Worm (Caenorhabditis elegans) whole organism, L1 larva: ENCODE results near the gene Y105C5A.508.

ENCODE experiments used
- C04F5.9 ChIP-seq: sonication (generic microtip); optimal IDR thresholded peaks from 2 replicates; lab custom pipeline; 2016; ENCODE audit warnings: missing genetic modification characterization, missing compliant biosample characterization
- C34B4.2 ChIP-seq: sonication (generic microtip); optimal IDR thresholded peaks from 2 replicates; lab custom pipeline; 2017; ENCODE audit warnings: mild to moderate bottlenecking, missing genetic modification characterization, missing compliant biosample characterization
- Y116A8C.19 ChIP-seq: sonication (generic microtip); optimal IDR thresholded peaks from 2 replicates; lab custom pipeline; 2016; ENCODE audit warnings: missing compliant biosample characterization, missing genetic modification characterization, borderline replicate concordance
- alr-1 ChIP-seq: fragments of 200-800 bp; sonication (Bioruptor generic); optimal IDR thresholded peaks from 2 replicates; lab custom pipeline; 2018; ENCODE audit warnings: borderline replicate concordance, mild to moderate bottlenecking, missing genetic modification characterization, missing compliant biosample characterization
- blmp-1 ChIP-seq: fragments of 150-350 bp; optimal IDR thresholded peaks from 2 replicates; lab custom pipeline; 2014; ENCODE audit warnings: missing biosample characterization, missing genetic modification characterization
- ceh-63 ChIP-seq: fragments of 200-800 bp; sonication (Bioruptor generic); optimal IDR thresholded peaks from 2 replicates; lab custom pipeline; 2018; ENCODE audit warnings: mild to moderate bottlenecking, missing genetic modification characterization, missing compliant biosample characterization
- ceh-88 ChIP-seq: fragments of 200-800 bp; sonication (Bioruptor generic); IDR thresholded peaks from 2 replicates; pipeline ENCODE4 v1.3.6; 2022; ENCODE audit warnings: missing genetic modification characterization, missing compliant biosample characterization
- dpl-1 ChIP-seq, 3 experiments: fragments of 150-350 bp in 2 of 3; sonication (generic microtip) in 1 of 3; optimal IDR thresholded peaks; 2 replicates each; lab custom pipeline; 2014 to 2017; ENCODE audit warnings: missing biosample characterization in 3 of 3, missing genetic modification characterization in 3 of 3, missing genetic modification reagents in 3 of 3
- dsc-1 ChIP-seq: sonication (generic microtip); optimal IDR thresholded peaks from 2 replicates; lab custom pipeline; 2016; ENCODE audit warnings: mild to moderate bottlenecking, missing genetic modification characterization, missing compliant biosample characterization
- egl-13 ChIP-seq: sonication (generic microtip); optimal IDR thresholded peaks from 2 replicates; lab custom pipeline; 2016; ENCODE audit warnings: missing genotype, missing genetic modification reagents, missing genetic modification characterization, missing compliant biosample characterization
- elt-2 ChIP-seq: sonication (generic microtip); optimal IDR thresholded peaks from 2 replicates; lab custom pipeline; 2016; ENCODE audit warnings: missing genetic modification characterization, mild to moderate bottlenecking, inconsistent platforms, missing compliant biosample characterization, missing genetic modification reagents
- fkh-4 ChIP-seq: sonication (generic microtip); optimal IDR thresholded peaks from 2 replicates; lab custom pipeline; 2016; ENCODE audit warnings: missing compliant biosample characterization, missing genetic modification characterization, borderline replicate concordance
- fkh-8 ChIP-seq: sonication (generic microtip); optimal IDR thresholded peaks from 2 replicates; lab custom pipeline; 2016; ENCODE audit warnings: mild to moderate bottlenecking, missing genetic modification characterization, missing compliant biosample characterization
- fos-1 ChIP-seq: fragments of 150-350 bp; optimal IDR thresholded peaks from 2 replicates; lab custom pipeline; 2014; ENCODE audit warnings: missing biosample characterization, missing genetic modification characterization
- hpl-2 ChIP-seq: fragments of 150-350 bp; optimal IDR thresholded peaks from 2 replicates; lab custom pipeline; 2014; ENCODE audit warnings: missing biosample characterization, missing genetic modification reagents, missing genetic modification characterization
- irx-1 ChIP-seq: sonication (generic microtip); optimal IDR thresholded peaks from 2 replicates; lab custom pipeline; 2016; ENCODE audit warnings: missing genetic modification characterization, missing compliant biosample characterization
- lin-14 ChIP-seq: fragments of 200-800 bp; sonication (Bioruptor generic); optimal IDR thresholded peaks from 2 replicates; lab custom pipeline; 2018; ENCODE audit warnings: mild to moderate bottlenecking, missing genetic modification characterization, moderate library complexity, missing compliant biosample characterization
- lin-39 ChIP-seq: fragments of 150-350 bp; optimal IDR thresholded peaks from 2 replicates; lab custom pipeline; 2014; ENCODE audit warnings: missing biosample characterization, missing genetic modification reagents, missing genetic modification characterization
- lsy-2 ChIP-seq, 2 experiments: fragments of 150-350 bp; optimal IDR thresholded peaks; 2 replicates each; lab custom pipeline; 2014; ENCODE audit warnings: missing biosample characterization in 2 of 2, missing genetic modification characterization in 2 of 2
- mab-9 ChIP-seq: fragments of 200-800 bp; sonication (Bioruptor generic); IDR thresholded peaks from 2 replicates; pipeline ENCODE4 v1.3.6; 2022; ENCODE audit warnings: missing genetic modification reagents, missing genetic modification characterization, missing compliant biosample characterization
- nhr-237 ChIP-seq: fragments of 150-350 bp; optimal IDR thresholded peaks from 2 replicates; lab custom pipeline; 2014; ENCODE audit warnings: missing biosample characterization, missing genetic modification characterization
- nhr-28 ChIP-seq: fragments of 150-350 bp; optimal IDR thresholded peaks from 2 replicates; lab custom pipeline; 2014; ENCODE audit warnings: missing biosample characterization, missing genetic modification characterization
- nhr-47 ChIP-seq: sonication (generic microtip); optimal IDR thresholded peaks from 2 replicates; lab custom pipeline; 2016; ENCODE audit warnings: mild to moderate bottlenecking, missing genetic modification characterization, moderate library complexity, missing compliant biosample characterization
- nhr-71 ChIP-seq: sonication (generic microtip); optimal IDR thresholded peaks from 2 replicates; lab custom pipeline; 2016; ENCODE audit warnings: mild to moderate bottlenecking, missing genetic modification characterization, moderate library complexity, missing compliant biosample characterization
- nhr-76 ChIP-seq: sonication (generic microtip); optimal IDR thresholded peaks from 2 replicates; lab custom pipeline; 2017; ENCODE audit warnings: missing biosample characterization, missing genetic modification characterization
- nhr-77 ChIP-seq: fragments of 150-350 bp; optimal IDR thresholded peaks from 2 replicates; lab custom pipeline; 2014; ENCODE audit warnings: missing biosample characterization, missing genetic modification characterization
- nhr-84 ChIP-seq: sonication (generic microtip); optimal IDR thresholded peaks from 2 replicates; lab custom pipeline; 2017; ENCODE audit warnings: missing biosample characterization, missing genetic modification characterization
- pag-3 ChIP-seq: sonication (generic microtip); optimal IDR thresholded peaks from 2 replicates; lab custom pipeline; 2017; ENCODE audit warnings: missing genetic modification characterization, mild to moderate bottlenecking, missing compliant biosample characterization, antibody characterized with exemption, borderline replicate concordance; ENCODE audit not compliant: insufficient read depth
- pax-3 ChIP-seq: fragments of 200-800 bp; sonication (Bioruptor generic); optimal IDR thresholded peaks from 2 replicates; lab custom pipeline; 2018; ENCODE audit warnings: mild to moderate bottlenecking, missing genetic modification characterization, moderate library complexity, missing compliant biosample characterization
- pqm-1 ChIP-seq: sonication (generic microtip); optimal IDR thresholded peaks from 3 replicates; lab custom pipeline; 2017; ENCODE audit warnings: missing biosample characterization, missing genetic modification characterization
- snpc-4 ChIP-seq: fragments of 150-350 bp; optimal IDR thresholded peaks from 2 replicates; lab custom pipeline; 2014; ENCODE audit warnings: missing biosample characterization, missing genetic modification characterization
- sptf-1 ChIP-seq: fragments of 150-350 bp; optimal IDR thresholded peaks from 2 replicates; lab custom pipeline; 2014; ENCODE audit warnings: missing biosample characterization, missing genetic modification characterization
- sup-37 ChIP-seq: fragments of 200-800 bp; sonication (Bioruptor generic); optimal IDR thresholded peaks from 2 replicates; lab custom pipeline; 2018; ENCODE audit warnings: mild to moderate bottlenecking, missing genetic modification characterization, missing compliant biosample characterization
- swsn-7 ChIP-seq: sonication (generic microtip); optimal IDR thresholded peaks from 2 replicates; lab custom pipeline; 2016; ENCODE audit warnings: missing genetic modification characterization, missing compliant biosample characterization
- tbx-2 ChIP-seq: sonication (generic microtip); optimal IDR thresholded peaks from 2 replicates; lab custom pipeline; 2016; ENCODE audit warnings: missing genetic modification characterization, missing compliant biosample characterization
- unc-98 ChIP-seq: fragments of 200-800 bp; sonication (Bioruptor generic); IDR thresholded peaks from 2 replicates; pipeline ENCODE4 v1.3.6; 2022; ENCODE audit warnings: missing genetic modification characterization, missing compliant biosample characterization
- zip-4 ChIP-seq: fragments of 200-800 bp; sonication (Bioruptor generic); optimal IDR thresholded peaks from 2 replicates; lab custom pipeline; 2018; ENCODE audit warnings: mild to moderate bottlenecking, missing genetic modification characterization, moderate library complexity, missing compliant biosample characterization
- ztf-11 ChIP-seq, 2 experiments: sonication (generic microtip); optimal IDR thresholded peaks; 2 replicates each; lab custom pipeline; 2016 to 2017; ENCODE audit warnings: missing genetic modification characterization in 2 of 2, missing biosample characterization in 1 of 2, missing compliant biosample characterization in 1 of 2

Gene Y105C5A.508

ce11 chrIV:15583620-15584019, at the start of gene Y105C5A.508:
Y105C5A.508 (plus strand) TSS chrIV:15583920.
- no peak for TF ChIP-seq swsn-7
- no peak for TF ChIP-seq lin-14 (GFP tag; lab: Kevin White, UChicago)
- no peak for TF ChIP-seq nhr-76 (tag; lab: Kevin White, UChicago)
- TF ChIP-seq pqm-1 (tag; lab: Kevin White, UChicago): no peak
- no peak for TF ChIP-seq dpl-1 (GFP tag; optimal IDR thresholded peaks at IDR 0.05; lab: Kevin White, UChicago)
- TF ChIP-seq lin-39 (tag; lab: Kevin White, UChicago): no peak

DNA sequence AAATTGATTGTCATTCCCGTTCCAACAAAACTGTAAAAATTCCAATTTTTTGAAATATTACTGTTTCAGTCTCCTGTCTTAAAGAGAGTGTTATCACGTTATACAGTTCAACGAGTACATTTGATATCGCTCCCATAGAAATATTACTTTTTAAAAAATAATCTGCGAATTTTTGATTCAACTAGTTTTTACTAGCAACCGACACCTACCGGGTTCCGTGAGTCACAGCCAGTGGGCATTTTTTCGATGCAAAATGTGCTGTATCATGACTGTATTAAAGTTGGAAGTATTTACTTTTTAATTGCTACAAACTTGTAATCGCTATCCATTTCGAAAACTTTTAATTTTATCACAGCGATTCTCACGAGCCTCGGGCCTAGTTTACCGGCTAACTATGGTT, 46.4 kb upstream of the Y105C5A.508 start:
- TF ChIP-seq elt-2 (tag; lab: Kevin White, UChicago): no peak
- no peak for TF ChIP-seq tbx-2 (tag; lab: Kevin White, UChicago)
- no peak for TF ChIP-seq fkh-4 (tag; lab: Kevin White, UChicago)
- no peak for TF ChIP-seq fos-1 (tag; lab: Kevin White, UChicago)
- TF ChIP-seq, all 84 proteins: peak for 0

DNA sequence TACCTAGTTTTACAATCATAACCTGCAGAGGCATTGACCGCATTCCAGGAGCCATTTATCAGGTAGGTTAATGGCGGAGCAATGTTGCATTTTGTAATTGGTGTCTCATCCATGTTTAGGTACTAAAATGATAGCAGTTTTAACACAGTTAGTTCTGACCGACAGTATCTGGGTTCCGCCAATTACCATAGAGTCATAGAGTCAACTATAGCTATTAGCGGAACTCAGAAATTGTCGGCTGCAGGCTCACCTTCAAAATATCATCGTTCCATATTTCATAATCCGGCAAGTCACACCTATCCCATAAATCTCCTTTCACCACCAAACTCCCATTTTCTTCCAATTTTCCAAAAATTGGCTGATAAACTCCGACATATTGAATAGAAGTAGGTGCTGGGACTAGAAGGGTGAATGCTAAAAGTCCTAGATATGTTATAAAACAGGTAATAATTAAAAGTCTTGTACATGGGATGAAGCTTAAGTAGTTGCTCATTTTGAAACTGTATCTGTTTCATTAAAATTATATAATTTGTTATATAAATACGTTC, 44.2 kb upstream of the Y105C5A.508 start, which contains the start of gene Y73F8A.35:
Gene Y73F8A.35, minus strand, starts transcription at position 498 of the 548 bp plus-strand sequence.
- no peak for TF ChIP-seq lsy-2 (tag; optimal IDR thresholded peaks at IDR 0.05; lab: Kevin White, UChicago)
- TF ChIP-seq nhr-28: no peak
- TF ChIP-seq zip-4: no peak
- no peak for TF ChIP-seq egl-13
- no peak for TF ChIP-seq unc-98 (GFP tag; lab: Robert Waterston, UW)
- TF ChIP-seq tbx-2 (tag; lab: Kevin White, UChicago): no peak
- TF ChIP-seq C34B4.2 (tag; lab: Kevin White, UChicago): no peak
- TF ChIP-seq Y116A8C.19 (tag; lab: Kevin White, UChicago): no peak
- TF ChIP-seq C04F5.9 (tag; lab: Kevin White, UChicago): no peak
- no peak for TF ChIP-seq blmp-1 (tag; lab: Kevin White, UChicago)
- TF ChIP-seq fos-1 (tag; lab: Kevin White, UChicago): no peak
- TF ChIP-seq nhr-47 (tag; lab: Kevin White, UChicago): no peak
- no peak for TF ChIP-seq snpc-4 (tag; lab: Kevin White, UChicago)
- no peak for TF ChIP-seq sptf-1 (tag; lab: Kevin White, UChicago)
- TF ChIP-seq nhr-84 (tag; lab: Kevin White, UChicago): no peak
- TF ChIP-seq ztf-11 (tag; optimal IDR thresholded peaks at IDR 0.05; lab: Kevin White, UChicago): no peak

DNA sequence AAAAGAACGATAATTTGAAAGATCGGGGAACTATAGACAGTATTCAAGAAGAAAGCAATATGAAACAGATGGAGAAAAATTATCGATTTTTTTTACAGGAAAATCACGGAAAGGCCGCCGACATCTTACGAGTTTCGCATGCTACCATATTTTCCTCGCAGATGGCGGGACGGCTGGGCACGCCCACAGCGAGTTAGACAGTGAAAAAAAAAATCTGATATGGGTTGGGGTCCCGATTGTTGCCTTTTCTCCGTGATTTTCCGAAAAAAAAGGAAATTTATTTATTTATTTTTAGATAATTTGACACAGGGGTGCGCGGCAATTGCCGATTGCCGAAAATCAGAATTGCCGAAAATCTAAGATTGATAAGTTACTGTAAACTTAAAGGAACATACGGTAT, 28.9 kb upstream of the Y105C5A.508 start:
- TF ChIP-seq hpl-2: no peak
- TF ChIP-seq dsc-1: no peak
- TF ChIP-seq nhr-77: no peak
- TF ChIP-seq nhr-71: no peak
- no peak for TF ChIP-seq pag-3 (tag; lab: Kevin White, UChicago)
- TF ChIP-seq nhr-47 (tag; lab: Kevin White, UChicago): no peak
- TF ChIP-seq sptf-1 (tag; lab: Kevin White, UChicago): no peak
- no peak for TF ChIP-seq ceh-63 (GFP tag; lab: Kevin White, UChicago)
- TF ChIP-seq swsn-7: no peak
- TF ChIP-seq alr-1: no peak
- no peak for TF ChIP-seq irx-1 (tag; lab: Kevin White, UChicago)
- no peak for TF ChIP-seq pax-3 (tag; lab: Kevin White, UChicago)
- TF ChIP-seq mab-9 (GFP tag; lab: Robert Waterston, UW): no peak
- TF ChIP-seq nhr-237 (tag; lab: Kevin White, UChicago): no peak
- no peak for TF ChIP-seq fkh-8 (tag; lab: Kevin White, UChicago)
- TF ChIP-seq sup-37 (GFP tag; lab: Kevin White, UChicago): no peak
- TF ChIP-seq ceh-88 (GFP tag; lab: Robert Waterston, UW): no peak
